Worm (Caenorhabditis elegans): ENCODE measurements around the gene C14A6.5.

- no peak for TF ChIP-seq dpl-1 (GFP tag; optimal IDR thresholded peaks at IDR 0.05)
- no peak for TF ChIP-seq unc-62 (GFP tag; optimal IDR thresholded peaks at IDR 0.05 in 1 of 2)
- TF ChIP-seq unc-62 (tag; optimal IDR thresholded peaks at IDR 0.05), result no peak
- TF ChIP-seq hlh-30 (tag; optimal IDR thresholded peaks at IDR 0.05; ENCODE audit: insufficient read depth), result no peak
- TF ChIP-seq zip-11 (GFP tag; IDR thresholded peaks at IDR 0.05), result no peak
- TF ChIP-seq ama-1 (optimal IDR thresholded peaks at IDR 0.05), result no peak
- TF ChIP-seq jun-1 (tag; optimal IDR thresholded peaks at IDR 0.05), result no peak
- TF ChIP-seq lin-29 (GFP tag; IDR thresholded peaks at IDR 0.05), result no peak
- TF ChIP-seq tag-97 (GFP tag; IDR thresholded peaks at IDR 0.05), result no peak
- no peak for TF ChIP-seq fkh-10 (GFP tag; optimal IDR thresholded peaks at IDR 0.05)
- no peak for TF ChIP-seq ces-1 (GFP tag; optimal IDR thresholded peaks at IDR 0.05)
- no peak for TF ChIP-seq lin-13 (GFP tag; optimal IDR thresholded peaks at IDR 0.05)
- no peak for TF ChIP-seq unc-130 (GFP tag; optimal IDR thresholded peaks at IDR 0.05)
Measured at ce11 chrV:18133177-18133576, 31.5 kb downstream of the C14A6.5 start, which contains the start of gene Y37H2A.18.

All from whole organism, L4 larva.